Worm (Caenorhabditis elegans): ENCODE data around the gene ceh-53.

Gene ceh-53

ce11 chrIV:3547500-3547899 is 49.5 kb downstream of the ceh-53 start, which contains the start of gene nstp-6 (continued):
- TF ChIP-seq athp-1 (tag; optimal IDR thresholded peaks at IDR 0.05) (no peak), nhr-90 (tag; optimal IDR thresholded peaks at IDR 0.05) (no peak), tlf-1 (GFP tag; optimal IDR thresholded peaks at IDR 0.05) (no peak), efl-1 (GFP tag; optimal IDR thresholded peaks at IDR 0.05) (no peak), C06A6.2 (GFP tag; conservative IDR thresholded peaks at IDR 0.05) (no peak), mxl-1 (tag; optimal IDR thresholded peaks at IDR 0.05) (no peak), madf-3 (GFP tag; IDR thresholded peaks at IDR 0.05) (no peak)

DNA sequence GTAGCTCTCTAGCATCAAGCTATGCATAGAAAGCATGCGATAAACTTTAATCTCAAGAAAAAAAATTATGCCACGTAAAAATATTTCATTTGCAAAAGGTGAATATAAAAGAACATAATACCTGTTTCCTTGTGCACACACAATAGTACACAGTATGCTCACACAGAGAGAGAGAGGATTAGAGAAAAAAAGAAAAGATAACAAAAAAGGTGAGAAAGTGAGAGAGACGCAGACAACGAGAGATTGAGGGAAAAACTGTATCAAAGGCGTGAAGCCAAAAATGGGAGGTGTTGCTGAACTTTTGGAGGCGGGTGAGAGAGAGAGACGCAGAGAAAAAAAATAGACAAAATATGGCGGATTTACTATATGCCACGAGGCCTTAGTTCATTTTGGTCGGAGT is 50.3 kb downstream of the ceh-53 start:
- TF ChIP-seq sptf-2 (GFP tag; optimal IDR thresholded peaks at IDR 0.05) (no peak), mcd-1 (GFP tag; IDR thresholded peaks at IDR 0.05) (0 out of 2 replicates have a peak, but pooled peaks have one; percentile 10), hmg-1.2 (GFP tag; IDR thresholded peaks at IDR 0.05) (peak; percentile 79), nhr-80 (tag; optimal IDR thresholded peaks at IDR 0.05) (peak; percentile 62), attf-5 (GFP tag; optimal IDR thresholded peaks at IDR 0.05) (peak; percentile 36), cebp-2 (GFP tag; IDR thresholded peaks at IDR 0.05) (no peak)

ce11 chrIV:3551777-3552462 is 53.9 kb downstream of the ceh-53 start:
- TF ChIP-seq ztf-22 (GFP tag; optimal IDR thresholded peaks at IDR 0.05) (no peak), somi-1 (GFP tag; optimal IDR thresholded peaks at IDR 0.05) (no peak), lin-35 (GFP tag; optimal IDR thresholded peaks at IDR 0.05) (no peak), hrde-1 (tag; optimal IDR thresholded peaks at IDR 0.05; ENCODE audit: borderline replicate concordance) (peak; percentile 65), T07F8.4 (tag; optimal IDR thresholded peaks at IDR 0.05) (peak; percentile 71), madf-3 (GFP tag; IDR thresholded peaks at IDR 0.05) (no peak), B0336.3 (GFP tag; IDR thresholded peaks at IDR 0.05) (no peak), D2030.7 (GFP tag; IDR thresholded peaks at IDR 0.05) (peak; percentile 57; the same call in 1 of the 2 replicates), ceh-27 (GFP tag; optimal IDR thresholded peaks at IDR 0.05) (peak; percentile 41), ceh-40 (GFP tag; IDR thresholded peaks at IDR 0.05) (no peak), nhr-179 (tag; optimal IDR thresholded peaks at IDR 0.05) (no peak), madf-10 (tag; optimal IDR thresholded peaks at IDR 0.05) (peak; percentile 52), K12H6.12 (tag; optimal IDR thresholded peaks at IDR 0.05) (peak; percentile 18), Y79H2A.3 (GFP tag; conservative IDR thresholded peaks at IDR 0.05) (no peak), nhr-90 (tag; optimal IDR thresholded peaks at IDR 0.05) (peak; percentile 84), C17E4.6 (GFP tag; IDR thresholded peaks at IDR 0.05) (no peak), rcor-1 (GFP tag; IDR thresholded peaks at IDR 0.05) (no peak; the same call in 1 of the 2 replicates), ztf-28 (GFP tag; IDR thresholded peaks at IDR 0.05) (no peak), repo-1 (tag; optimal IDR thresholded peaks at IDR 0.05) (no peak), F33H1.4 (GFP tag; IDR thresholded peaks at IDR 0.05) (no peak), cebp-1 (GFP tag; IDR thresholded peaks at IDR 0.05) (peak; percentile 40; the same call in 1 of the 2 replicates), cebp-1 (tag; optimal IDR thresholded peaks at IDR 0.05) (no peak), ztf-26 (tag; optimal IDR thresholded peaks at IDR 0.05) (peak; percentile 47), pbrm-1 (GFP tag; IDR thresholded peaks at IDR 0.05) (0 out of 2 replicates have a peak, but pooled peaks have one; percentile 25), bed-1 (GFP tag; IDR thresholded peaks at IDR 0.05) (no peak), chd-7 (tag; optimal IDR thresholded peaks at IDR 0.05) (peak; percentile 59), mcd-1 (GFP tag; IDR thresholded peaks at IDR 0.05) (peak; percentile 74), dpff-1 (tag; optimal IDR thresholded peaks at IDR 0.05) (no peak), dpl-1 (GFP tag; optimal IDR thresholded peaks at IDR 0.05) (no peak), ceh-58 (GFP tag; IDR thresholded peaks at IDR 0.05) (no peak), madf-6 (GFP tag; IDR thresholded peaks at IDR 0.05) (0 out of 2 replicates have a peak, but pooled peaks have one; percentile 47), xnd-1 (tag; optimal IDR thresholded peaks at IDR 0.05) (no peak), mes-4 (tag; optimal IDR thresholded peaks at IDR 0.05) (peak; percentile 31), unc-62 (GFP tag; optimal IDR thresholded peaks at IDR 0.05) (no peak), lsy-27 (tag; optimal IDR thresholded peaks at IDR 0.05; ENCODE audit: borderline replicate concordance, insufficient read depth) (no peak), sptf-2 (GFP tag; optimal IDR thresholded peaks at IDR 0.05) (no peak)

Data from whole organism, young adult.